Worm (Caenorhabditis elegans) whole organism, L3 larva: ENCODE data around the gene K07C11.8.

ENCODE experiments used
- R02D3.7 ChIP-seq: fragments of 150-350 bp; optimal IDR thresholded peaks from 2 replicates; lab custom pipeline; 2014; ENCODE audit warnings: missing biosample characterization, missing genetic modification characterization
- aly-2 ChIP-seq: fragments of 150-350 bp; optimal IDR thresholded peaks from 2 replicates; lab custom pipeline; 2014; ENCODE audit warnings: missing biosample characterization, missing genetic modification characterization
- ama-1 ChIP-seq: fragments of 150-350 bp; optimal IDR thresholded peaks from 2 replicates; lab custom pipeline; 2018
- ceh-82 ChIP-seq: fragments of 150-350 bp; optimal IDR thresholded peaks from 2 replicates; lab custom pipeline; 2014; ENCODE audit warnings: missing biosample characterization, missing genetic modification characterization
- elt-3 ChIP-seq, 3 experiments: fragments of 150-350 bp in 1 of 3; sonication (generic microtip) in 2 of 3; optimal IDR thresholded peaks; 2 replicates in 2 of 3; 4 replicates in 1 of 3; lab custom pipeline; 2014 to 2017; ENCODE audit warnings: missing biosample characterization in 3 of 3, missing genetic modification characterization in 3 of 3
- fos-1 ChIP-seq: fragments of 150-350 bp; optimal IDR thresholded peaks from 2 replicates; lab custom pipeline; 2014; ENCODE audit warnings: missing biosample characterization, missing genetic modification characterization
- hmg-11 ChIP-seq: sonication (generic microtip); optimal IDR thresholded peaks from 2 replicates; lab custom pipeline; 2016; ENCODE audit warnings: missing genetic modification characterization, missing compliant biosample characterization
- nhr-28 ChIP-seq: fragments of 150-350 bp; optimal IDR thresholded peaks from 2 replicates; lab custom pipeline; 2014; ENCODE audit warnings: missing biosample characterization, missing genetic modification characterization
- snpc-4 ChIP-seq: fragments of 150-350 bp; optimal IDR thresholded peaks from 2 replicates; lab custom pipeline; 2014; ENCODE audit warnings: missing biosample characterization, missing genetic modification characterization

- no peak for TF ChIP-seq aly-2
- no peak for TF ChIP-seq ceh-82 (tag; lab: Kevin White, UChicago)
- no peak for TF ChIP-seq hmg-11 (tag; lab: Kevin White, UChicago)
- no peak for TF ChIP-seq ama-1 (lab: Kevin White, UChicago)
- no peak for TF ChIP-seq fos-1
- no peak for TF ChIP-seq snpc-4
- TF ChIP-seq elt-3 (tag; optimal IDR thresholded peaks at IDR 0.05; lab: Kevin White, UChicago), result no peak
- no peak for TF ChIP-seq nhr-28
- TF ChIP-seq R02D3.7, result no peak
Measured at ce11 chrV:8217661-8218265, at the start of gene K07C11.8.
